Fruit fly (Drosophila melanogaster) whole organism, embryonic: ENCODE measurements around the gene CG7550.

ENCODE experiments used
- Adf1 ChIP-seq: fragments of 200-800 bp; sonication (Bioruptor generic); IDR thresholded peaks from 2 replicates; pipeline ENCODE4 v1.3.6; 2022; ENCODE audit warnings: missing biosample characterization, missing genetic modification characterization
- Atf3 ChIP-seq: fragments of 200-800 bp; sonication (Bioruptor generic); optimal IDR thresholded peaks from 3 replicates; lab custom pipeline; 2016; ENCODE audit warnings: missing biosample characterization, missing genetic modification characterization
- CG1024 ChIP-seq: fragments of 200-800 bp; sonication (Bioruptor generic); IDR thresholded peaks from 2 replicates; pipeline ENCODE4 v1.3.6; 2022; ENCODE audit warnings: missing biosample characterization, missing genetic modification characterization
- CG10654 ChIP-seq: fragments of 200-800 bp; sonication (Bioruptor generic); optimal IDR thresholded peaks from 2 replicates; lab custom pipeline; 2016; ENCODE audit warnings: missing biosample characterization, missing genetic modification characterization
- CG11695 ChIP-seq: fragments of 200-800 bp; sonication (Bioruptor generic); IDR thresholded peaks from 3 replicates; pipeline ENCODE4 v1.3.6; 2022; ENCODE audit warnings: missing biosample characterization, missing genetic modification characterization
- CG11696 ChIP-seq: fragments of 200-800 bp; sonication (Bioruptor generic); IDR thresholded peaks from 2 replicates; pipeline ENCODE4 v1.3.6; 2022; ENCODE audit warnings: missing biosample characterization, missing genetic modification characterization
- CG12236 ChIP-seq: fragments of 200-800 bp; sonication (Bioruptor generic); optimal IDR thresholded peaks from 2 replicates; lab custom pipeline; 2016; ENCODE audit warnings: missing biosample characterization, missing genetic modification characterization
- CG13424 ChIP-seq: fragments of 200-800 bp; sonication (Bioruptor generic); optimal IDR thresholded peaks from 2 replicates; lab custom pipeline; 2019; ENCODE audit warnings: missing biosample characterization, mild to moderate bottlenecking, missing genetic modification characterization, moderate library complexity
- CG14710 ChIP-seq: fragments of 200-800 bp; sonication (Bioruptor generic); optimal IDR thresholded peaks from 3 replicates; lab custom pipeline; 2019; ENCODE audit warnings: missing biosample characterization, mild to moderate bottlenecking, missing genetic modification characterization, moderate library complexity
- CG16815 ChIP-seq: fragments of 200-800 bp; sonication (Bioruptor generic); optimal IDR thresholded peaks from 3 replicates; lab custom pipeline; 2017; ENCODE audit warnings: missing biosample characterization, mild to moderate bottlenecking, missing genetic modification characterization
- CG17568 ChIP-seq: fragments of 200-800 bp; sonication (Bioruptor generic); optimal IDR thresholded peaks from 2 replicates; lab custom pipeline; 2018; ENCODE audit warnings: missing biosample characterization, mild to moderate bottlenecking, missing genetic modification characterization, moderate library complexity
- CG18619 ChIP-seq: fragments of 200-800 bp; sonication (Bioruptor generic); optimal IDR thresholded peaks from 3 replicates; lab custom pipeline; 2017; ENCODE audit warnings: missing biosample characterization, mild to moderate bottlenecking, missing genetic modification characterization
- CG2120 ChIP-seq: fragments of 200-800 bp; sonication (Bioruptor generic); optimal IDR thresholded peaks from 3 replicates; lab custom pipeline; 2016; ENCODE audit warnings: missing biosample characterization, missing genetic modification characterization
- CG2889 ChIP-seq: fragments of 200-800 bp; sonication (Bioruptor generic); IDR thresholded peaks from 3 replicates; pipeline ENCODE4 v1.3.6; 2022; ENCODE audit warnings: missing biosample characterization, missing genetic modification characterization
- CG3065 ChIP-seq: fragments of 200-800 bp; sonication (Bioruptor generic); optimal IDR thresholded peaks from 2 replicates; lab custom pipeline; 2016; ENCODE audit warnings: missing biosample characterization, missing genetic modification characterization
- CG3163 ChIP-seq: fragments of 200-800 bp; sonication (Bioruptor generic); optimal IDR thresholded peaks from 3 replicates; lab custom pipeline; 2016; ENCODE audit warnings: missing biosample characterization, missing genetic modification characterization
- CG34376 ChIP-seq: fragments of 200-800 bp; sonication (Bioruptor generic); optimal IDR thresholded peaks from 2 replicates; lab custom pipeline; 2018; ENCODE audit warnings: missing biosample characterization, mild to moderate bottlenecking, missing genetic modification characterization
- CG6683 ChIP-seq: fragments of 200-800 bp; sonication (Bioruptor generic); optimal IDR thresholded peaks from 2 replicates; lab custom pipeline; 2017; ENCODE audit warnings: missing biosample characterization, mild to moderate bottlenecking, missing genetic modification characterization, missing genetic modification reagents
- CG6813 ChIP-seq: fragments of 200-800 bp; sonication (Bioruptor generic); optimal IDR thresholded peaks from 2 replicates; lab custom pipeline; 2017; ENCODE audit warnings: missing biosample characterization, missing genetic modification characterization, mild to moderate bottlenecking, moderate library complexity, missing genetic modification reagents
- CG7745 ChIP-seq: fragments of 200-800 bp; sonication (Bioruptor generic); optimal IDR thresholded peaks from 2 replicates; lab custom pipeline; 2018; ENCODE audit warnings: missing biosample characterization, mild to moderate bottlenecking, missing genetic modification characterization, moderate library complexity
- CG7839 ChIP-seq: fragments of 200-800 bp; sonication (Bioruptor generic); optimal IDR thresholded peaks from 3 replicates; lab custom pipeline; 2018; ENCODE audit warnings: missing biosample characterization, mild to moderate bottlenecking, missing genetic modification characterization, moderate library complexity
- CG9727 ChIP-seq: fragments of 200-800 bp; sonication (Bioruptor generic); optimal IDR thresholded peaks from 3 replicates; lab custom pipeline; 2017; ENCODE audit warnings: missing biosample characterization, mild to moderate bottlenecking, missing genetic modification characterization
- D ChIP-seq, 2 experiments: fragments of 200-800 bp in 1 of 2; fragments of >200 bp in 1 of 2; sonication (Bioruptor generic) in 1 of 2; optimal IDR thresholded peaks; 2 replicates in 1 of 2; 3 replicates in 1 of 2; lab custom pipeline; 2017; ENCODE audit warnings: mild to moderate bottlenecking in 1 of 2, missing biosample characterization in 1 of 2, missing genetic modification characterization in 1 of 2, missing genetic modification reagents in 1 of 2
- HLH3B ChIP-seq: fragments of 200-800 bp; sonication (Bioruptor generic); IDR thresholded peaks from 2 replicates; pipeline ENCODE4 v1.3.6; 2022; ENCODE audit warnings: missing biosample characterization, missing genetic modification characterization
- Hr51 ChIP-seq, 2 experiments: fragments of 200-800 bp; sonication (Bioruptor generic); optimal IDR thresholded peaks; 2 replicates in 1 of 2; 3 replicates in 1 of 2; lab custom pipeline; 2016 to 2018; ENCODE audit warnings: missing biosample characterization in 2 of 2, missing genetic modification characterization in 2 of 2, mild to moderate bottlenecking in 1 of 2, moderate library complexity in 1 of 2
- MESR4 ChIP-seq: fragments of 200-800 bp; sonication (Bioruptor generic); optimal IDR thresholded peaks from 2 replicates; lab custom pipeline; 2018; ENCODE audit warnings: missing biosample characterization, mild to moderate bottlenecking, missing genetic modification characterization, moderate library complexity
- Mes4 ChIP-seq: fragments of 200-800 bp; sonication (Bioruptor generic); optimal IDR thresholded peaks from 2 replicates; lab custom pipeline; 2016; ENCODE audit warnings: missing biosample characterization, missing genetic modification characterization
- Oli ChIP-seq: fragments of 200-800 bp; sonication (Bioruptor generic); optimal IDR thresholded peaks from 2 replicates; lab custom pipeline; 2018; ENCODE audit warnings: missing biosample characterization, mild to moderate bottlenecking, missing genetic modification characterization, moderate library complexity
- Opbp ChIP-seq: fragments of 200-800 bp; sonication (Bioruptor generic); IDR thresholded peaks from 3 replicates; pipeline ENCODE4 v1.3.6; 2022; ENCODE audit warnings: missing biosample characterization, missing genetic modification characterization; ENCODE audit not compliant: partially characterized antibody
- Ssrp ChIP-seq: fragments of 200-800 bp; sonication (Bioruptor generic); optimal IDR thresholded peaks from 2 replicates; lab custom pipeline; 2018; ENCODE audit warnings: missing biosample characterization, mild to moderate bottlenecking, missing genetic modification characterization, moderate library complexity
- Trl ChIP-seq, 3 experiments: fragments of >200 bp in 2 of 3; fragments of 200-800 bp in 1 of 3; sonication (Bioruptor generic) in 1 of 3; optimal IDR thresholded peaks; 2 replicates in 1 of 3; 3 replicates in 2 of 3; lab custom pipeline; 2016 to 2017; ENCODE audit warnings: missing biosample characterization in 1 of 3, missing genetic modification characterization in 1 of 3
- Usf ChIP-seq: fragments of 200-800 bp; sonication (Bioruptor generic); optimal IDR thresholded peaks from 2 replicates; lab custom pipeline; 2017; ENCODE audit warnings: missing genotype, missing biosample characterization, missing genetic modification characterization
- az2 ChIP-seq: fragments of 200-800 bp; sonication (Bioruptor generic); optimal IDR thresholded peaks from 3 replicates; lab custom pipeline; 2016; ENCODE audit warnings: missing biosample characterization, missing genetic modification characterization
- cas ChIP-seq: fragments of 200-800 bp; sonication (Bioruptor generic); IDR thresholded peaks from 2 replicates; pipeline ENCODE4 v1.3.6; 2022; ENCODE audit warnings: missing biosample characterization, missing genetic modification characterization
- chm ChIP-seq: fragments of 200-800 bp; sonication (Bioruptor generic); IDR thresholded peaks from 2 replicates; pipeline ENCODE4 v1.3.6; 2022; ENCODE audit warnings: missing biosample characterization, missing genetic modification characterization
- dan ChIP-seq: fragments of 200-800 bp; sonication (Bioruptor generic); IDR thresholded peaks from 2 replicates; pipeline ENCODE4 v1.3.6; 2022; ENCODE audit warnings: missing biosample characterization, missing genetic modification characterization
- dysf ChIP-seq: fragments of 200-800 bp; sonication (Bioruptor generic); IDR thresholded peaks from 3 replicates; pipeline ENCODE4 v1.3.6; 2022; ENCODE audit warnings: missing biosample characterization, missing genetic modification characterization
- kah ChIP-seq: fragments of 200-800 bp; sonication (Bioruptor generic); optimal IDR thresholded peaks from 2 replicates; lab custom pipeline; 2018; ENCODE audit warnings: missing biosample characterization, mild to moderate bottlenecking, missing genetic modification characterization
- luna ChIP-seq: fragments of 200-800 bp; sonication (Bioruptor generic); optimal IDR thresholded peaks from 2 replicates; lab custom pipeline; 2016; ENCODE audit warnings: missing biosample characterization, missing genetic modification characterization
- mam ChIP-seq: fragments of 200-800 bp; sonication (Bioruptor generic); optimal IDR thresholded peaks from 3 replicates; lab custom pipeline; 2016; ENCODE audit warnings: missing biosample characterization, missing genetic modification characterization
- mld ChIP-seq: fragments of 200-800 bp; sonication (Bioruptor generic); IDR thresholded peaks from 3 replicates; pipeline ENCODE4 v1.3.6; 2022; ENCODE audit warnings: missing biosample characterization, missing genetic modification characterization; ENCODE audit not compliant: partially characterized antibody
- otp ChIP-seq: fragments of 200-800 bp; sonication (Bioruptor generic); IDR thresholded peaks from 3 replicates; pipeline ENCODE4, ENCODE4 v1.3.6; 2022; ENCODE audit warnings: missing biosample characterization, missing genetic modification characterization
- pb ChIP-seq: fragments of 200-800 bp; sonication (Bioruptor generic); optimal IDR thresholded peaks from 3 replicates; lab custom pipeline; 2016; ENCODE audit warnings: missing biosample characterization, missing genetic modification characterization
- rib ChIP-seq: fragments of 200-800 bp; sonication (Bioruptor generic); IDR thresholded peaks from 2 replicates; pipeline ENCODE4 v1.3.6; 2022; ENCODE audit warnings: missing biosample characterization, missing genetic modification characterization
- sc ChIP-seq, 3 experiments: fragments of >200 bp in 2 of 3; fragments of 200-800 bp in 1 of 3; sonication (Bioruptor generic) in 1 of 3; optimal IDR thresholded peaks; 2 replicates in 2 of 3; 3 replicates in 1 of 3; lab custom pipeline; 2017; ENCODE audit warnings: mild to moderate bottlenecking in 1 of 3, missing biosample characterization in 1 of 3, missing genetic modification characterization in 1 of 3, missing genetic modification reagents in 1 of 3
- sqz ChIP-seq: fragments of 200-800 bp; sonication (Bioruptor generic); optimal IDR thresholded peaks from 3 replicates; lab custom pipeline; 2018; ENCODE audit warnings: missing biosample characterization, mild to moderate bottlenecking, missing genetic modification characterization
- ssp ChIP-seq: fragments of 200-800 bp; sonication (Bioruptor generic); IDR thresholded peaks from 2 replicates; pipeline ENCODE4 v1.3.6; 2022; ENCODE audit warnings: missing biosample characterization, missing genetic modification characterization
- tx ChIP-seq: fragments of 200-800 bp; sonication (Bioruptor generic); optimal IDR thresholded peaks from 2 replicates; lab custom pipeline; 2016; ENCODE audit warnings: missing biosample characterization, missing genetic modification characterization
- wek ChIP-seq: fragments of 200-800 bp; sonication (Bioruptor generic); optimal IDR thresholded peaks from 3 replicates; lab custom pipeline; 2018; ENCODE audit warnings: missing biosample characterization, mild to moderate bottlenecking, missing genetic modification characterization, moderate library complexity

The CG7550 gene

dm6 chr3L:8137448-8137906 is 13.1 kb upstream of the CG7550 start, which contains the start of the genes Setx and mus301 (continued):
- TF ChIP-seq Usf (GFP tag; lab: Kevin White, UChicago) = peak; percentile 52
- peak; percentile 74 for TF ChIP-seq Atf3
- peak; percentile 72 for TF ChIP-seq Ssrp (tag; lab: Kevin White, UChicago)
- no peak for TF ChIP-seq CG17568 (GFP tag; lab: Kevin White, UChicago)
- TF ChIP-seq CG3163 (GFP tag; lab: Kevin White, UChicago) = peak; percentile 51
- TF ChIP-seq CG6813 (GFP tag; lab: Kevin White, UChicago) = no peak
- peak; percentile 91 for TF ChIP-seq CG14710 (tag; lab: Kevin White, UChicago)
- TF ChIP-seq dan (GFP tag; lab: Robert Waterston, UW) = no peak; the same call in 1 of the 2 replicates
- peak; percentile 44; the same call in 1 of the 3 replicates for TF ChIP-seq CG2889 (GFP tag; lab: Robert Waterston, UW)
- peak; percentile 79 for TF ChIP-seq CG13424
- peak; percentile 39 for TF ChIP-seq CG3065 (GFP tag; lab: Kevin White, UChicago)
- TF ChIP-seq Trl (optimal IDR thresholded peaks at IDR 0.05; lab: Kevin White, UChicago) = no peak
- TF ChIP-seq Trl (GFP tag; optimal IDR thresholded peaks at IDR 0.05; lab: Kevin White, UChicago) = peak; percentile 89
- TF ChIP-seq ssp (GFP tag; lab: Robert Waterston, UW) = peak; percentile 72
- no peak for TF ChIP-seq chm (GFP tag; lab: Robert Waterston, UW)
- TF ChIP-seq wek = no peak
- peak; percentile 70 for TF ChIP-seq CG16815
- TF ChIP-seq CG6683 (GFP tag; lab: Kevin White, UChicago) = no peak
- peak; percentile 73 for TF ChIP-seq rib
- no peak for TF ChIP-seq sc (optimal IDR thresholded peaks at IDR 0.05; lab: Kevin White, UChicago)
- TF ChIP-seq sc (GFP tag; optimal IDR thresholded peaks at IDR 0.05; lab: Kevin White, UChicago) = peak; percentile 34
- TF ChIP-seq mld (GFP tag; lab: Robert Waterston, UW) = no peak
- no peak for TF ChIP-seq CG7839 (tag; lab: Kevin White, UChicago)
- peak; percentile 94 for TF ChIP-seq CG2120 (GFP tag; lab: Kevin White, UChicago)
- TF ChIP-seq CG11696 (GFP tag; lab: Robert Waterston, UW) = no peak
- TF ChIP-seq CG18619 (GFP tag; lab: Kevin White, UChicago) = peak; percentile 77
- peak; percentile 45; the same call in 1 of the 3 replicates for TF ChIP-seq Opbp (GFP tag; lab: Robert Waterston, UW)
- peak; percentile 77 for TF ChIP-seq az2 (GFP tag; lab: Kevin White, UChicago)
- TF ChIP-seq Mes4 (GFP tag; lab: Kevin White, UChicago) = peak; percentile 26
- TF ChIP-seq sqz (GFP tag; lab: Kevin White, UChicago) = no peak
- TF ChIP-seq otp (GFP tag; lab: Robert Waterston, UW) = no peak
- peak; percentile 24; the same call in 1 of the 2 replicates for TF ChIP-seq CG1024 (GFP tag; lab: Robert Waterston, UW)
- peak in 1 of 2 experiments; percentile 87 for TF ChIP-seq Hr51 (GFP tag; optimal IDR thresholded peaks at IDR 0.05; lab: Kevin White, UChicago)
- peak; percentile 51; the same call in 1 of the 2 replicates for TF ChIP-seq cas (GFP tag; lab: Robert Waterston, UW)
- TF ChIP-seq CG9727 (GFP tag; lab: Kevin White, UChicago) = peak; percentile 82
- peak; percentile 40 for TF ChIP-seq pb (GFP tag; lab: Kevin White, UChicago)
- peak; percentile 73 for TF ChIP-seq luna
- TF ChIP-seq CG11695 (GFP tag; lab: Robert Waterston, UW) = peak; percentile 59
- peak; percentile 55 for TF ChIP-seq Oli (tag; lab: Kevin White, UChicago)
- peak; percentile 72 for TF ChIP-seq dysf (GFP tag; lab: Robert Waterston, UW)
- no peak for TF ChIP-seq MESR4 (GFP tag; lab: Kevin White, UChicago)
- peak; percentile 4 for TF ChIP-seq kah (GFP tag; lab: Kevin White, UChicago)
- TF ChIP-seq mam (GFP tag; lab: Kevin White, UChicago) = peak; percentile 87
- TF ChIP-seq CG34376 (GFP tag; lab: Kevin White, UChicago) = peak; percentile 41
- peak; percentile 80 for TF ChIP-seq CG10654 (GFP tag; lab: Kevin White, UChicago)
- TF ChIP-seq D (optimal IDR thresholded peaks at IDR 0.05; lab: Kevin White, UChicago) = no peak
- no peak for TF ChIP-seq D (GFP tag; optimal IDR thresholded peaks at IDR 0.05; lab: Kevin White, UChicago)
- TF ChIP-seq CG12236 (GFP tag; lab: Kevin White, UChicago) = peak; percentile 53
- TF ChIP-seq tx = peak; percentile 76
- peak; percentile 41 for TF ChIP-seq Adf1 (GFP tag; lab: Robert Waterston, UW)
- TF ChIP-seq CG7745 (tag; lab: Kevin White, UChicago) = no peak
- peak; percentile 55 for TF ChIP-seq HLH3B (GFP tag; lab: Robert Waterston, UW)
